Worm (Caenorhabditis elegans) whole organism, mixed stage, embryonic: ENCODE data around the gene T02H6.8.

Experiments
- M03D4.4 ChIP-seq: sonication (generic microtip); optimal IDR thresholded peaks from 2 replicates; lab custom pipeline; 2017; ENCODE audit warnings: mild to moderate bottlenecking, missing genetic modification characterization, missing compliant biosample characterization
- bed-3 ChIP-seq: fragments of 200-800 bp; sonication (Bioruptor generic); optimal IDR thresholded peaks from 3 replicates; lab custom pipeline; 2018; ENCODE audit warnings: mild to moderate bottlenecking, missing genetic modification characterization, moderate library complexity, missing compliant biosample characterization
- ceh-43 ChIP-seq: fragments of 200-800 bp; sonication (Bioruptor generic); optimal IDR thresholded peaks from 2 replicates; lab custom pipeline; 2018; ENCODE audit warnings: mild to moderate bottlenecking, missing genetic modification characterization, moderate library complexity, missing compliant biosample characterization
- ceh-83 ChIP-seq: fragments of 200-800 bp; sonication (Bioruptor generic); optimal IDR thresholded peaks from 2 replicates; lab custom pipeline; 2018; ENCODE audit warnings: mild to moderate bottlenecking, missing genetic modification characterization, missing compliant biosample characterization
- ces-1 ChIP-seq: fragments of 150-350 bp; optimal IDR thresholded peaks from 2 replicates; lab custom pipeline; 2014; ENCODE audit warnings: missing biosample characterization, missing genetic modification reagents, missing genetic modification characterization
- cnd-1 ChIP-seq: fragments of 200-800 bp; sonication (Bioruptor generic); optimal IDR thresholded peaks from 2 replicates; lab custom pipeline; 2018; ENCODE audit warnings: mild to moderate bottlenecking, missing genetic modification characterization, missing compliant biosample characterization
- drap-1 ChIP-seq: fragments of 200-800 bp; sonication (Bioruptor generic); optimal IDR thresholded peaks from 3 replicates; lab custom pipeline; 2018; ENCODE audit warnings: mild to moderate bottlenecking, missing genetic modification characterization, missing compliant biosample characterization
- elt-1 ChIP-seq: sonication (generic microtip); optimal IDR thresholded peaks from 2 replicates; lab custom pipeline; 2017; ENCODE audit warnings: missing genetic modification characterization, mild to moderate bottlenecking, missing compliant biosample characterization, antibody characterized with exemption, moderate library complexity, borderline replicate concordance; ENCODE audit not compliant: insufficient read depth
- elt-3 ChIP-seq: fragments of 150-350 bp; optimal IDR thresholded peaks from 2 replicates; lab custom pipeline; 2014; ENCODE audit warnings: missing biosample characterization, missing genetic modification characterization
- flh-1 ChIP-seq: fragments of 200-800 bp; sonication (Bioruptor generic); optimal IDR thresholded peaks from 2 replicates; lab custom pipeline; 2018; ENCODE audit warnings: mild to moderate bottlenecking, missing genetic modification characterization, moderate library complexity, missing compliant biosample characterization
- ham-2 ChIP-seq: fragments of 200-800 bp; sonication (Bioruptor generic); optimal IDR thresholded peaks from 2 replicates; lab custom pipeline; 2018; ENCODE audit warnings: mild to moderate bottlenecking, missing genetic modification characterization, missing compliant biosample characterization
- lin-13 ChIP-seq: fragments of 150-350 bp; optimal IDR thresholded peaks from 2 replicates; lab custom pipeline; 2014; ENCODE audit warnings: missing biosample characterization, missing genetic modification characterization
- lin-32 ChIP-seq: fragments of 200-800 bp; sonication (Bioruptor generic); optimal IDR thresholded peaks from 2 replicates; lab custom pipeline; 2018; ENCODE audit warnings: mild to moderate bottlenecking, missing genetic modification characterization, missing compliant biosample characterization
- lsy-2 ChIP-seq: fragments of 150-350 bp; optimal IDR thresholded peaks from 2 replicates; lab custom pipeline; 2014; ENCODE audit warnings: missing biosample characterization, missing genetic modification characterization
- mab-5 ChIP-seq: fragments of 150-350 bp; optimal IDR thresholded peaks from 2 replicates; lab custom pipeline; 2014; ENCODE audit warnings: missing biosample characterization, missing genetic modification characterization
- mep-1 ChIP-seq: fragments of 150-350 bp; optimal IDR thresholded peaks from 2 replicates; lab custom pipeline; 2017; ENCODE audit warnings: missing biosample characterization, missing genetic modification reagents, missing genetic modification characterization, inconsistent platforms
- mls-2 ChIP-seq: sonication (generic microtip); optimal IDR thresholded peaks from 2 replicates; lab custom pipeline; 2016; ENCODE audit warnings: mild to moderate bottlenecking, missing genetic modification characterization, moderate library complexity, missing compliant biosample characterization
- nhr-12 ChIP-seq: fragments of 150-350 bp; optimal IDR thresholded peaks from 2 replicates; lab custom pipeline; 2014; ENCODE audit warnings: missing biosample characterization, missing genetic modification characterization
- nhr-2 ChIP-seq: fragments of 150-350 bp; optimal IDR thresholded peaks from 2 replicates; lab custom pipeline; 2014; ENCODE audit warnings: missing biosample characterization, missing genetic modification characterization
- nhr-237 ChIP-seq: fragments of 150-350 bp; optimal IDR thresholded peaks from 2 replicates; lab custom pipeline; 2014; ENCODE audit warnings: missing biosample characterization, missing genetic modification characterization
- nhr-28 ChIP-seq: fragments of 150-350 bp; optimal IDR thresholded peaks from 2 replicates; lab custom pipeline; 2014; ENCODE audit warnings: missing biosample characterization, missing genetic modification characterization
- pha-4 ChIP-seq: fragments of 150-350 bp; optimal IDR thresholded peaks from 2 replicates; lab custom pipeline; 2018; ENCODE audit warnings: missing biosample characterization, missing genetic modification reagents, missing genetic modification characterization
- sem-2 ChIP-seq: fragments of 200-800 bp; sonication (Bioruptor generic); optimal IDR thresholded peaks from 2 replicates; lab custom pipeline; 2018; ENCODE audit warnings: mild to moderate bottlenecking, missing genetic modification characterization, missing compliant biosample characterization
- snpc-4 ChIP-seq: fragments of 150-350 bp; optimal IDR thresholded peaks from 2 replicates; lab custom pipeline; 2014; ENCODE audit warnings: missing biosample characterization, missing genetic modification characterization
- sptf-1 ChIP-seq: sonication (generic microtip); optimal IDR thresholded peaks from 2 replicates; lab custom pipeline; 2017; ENCODE audit warnings: mild to moderate bottlenecking, missing genetic modification characterization, moderate library complexity, missing compliant biosample characterization
- tbx-8 ChIP-seq: fragments of 200-800 bp; sonication (Bioruptor generic); optimal IDR thresholded peaks from 2 replicates; lab custom pipeline; 2018; ENCODE audit warnings: mild to moderate bottlenecking, missing genetic modification characterization, moderate library complexity, missing compliant biosample characterization
- unc-62 ChIP-seq: fragments of 150-350 bp; optimal IDR thresholded peaks from 2 replicates; lab custom pipeline; 2014; ENCODE audit warnings: missing biosample characterization, missing genetic modification reagents, missing genetic modification characterization
- zip-8 ChIP-seq: fragments of 150-350 bp; optimal IDR thresholded peaks from 2 replicates; lab custom pipeline; 2014; ENCODE audit warnings: missing biosample characterization, missing genetic modification characterization
- ztf-11 ChIP-seq: fragments of 150-350 bp; optimal IDR thresholded peaks from 2 replicates; lab custom pipeline; 2014; ENCODE audit warnings: missing biosample characterization, missing genetic modification characterization

T02H6.8 gene

ce11 chrII:658369-658768, 22.3 kb upstream of the T02H6.8 start, which contains the start of gene sdz-24:
Gene sdz-24 (plus strand): TSS chrII:658669.
- no peak for TF ChIP-seq ces-1 (GFP tag; lab: Kevin White, UChicago)
- no peak for TF ChIP-seq nhr-2 (tag; lab: Kevin White, UChicago)
- TF ChIP-seq mep-1 (tag; lab: Kevin White, UChicago) = no peak
- TF ChIP-seq sptf-1 = no peak
- TF ChIP-seq lin-13 (tag; lab: Kevin White, UChicago) = no peak
- TF ChIP-seq zip-8 (tag; lab: Kevin White, UChicago) = no peak
- no peak for TF ChIP-seq lin-32
- TF ChIP-seq snpc-4 (tag; lab: Kevin White, UChicago) = no peak
- TF ChIP-seq mls-2 = no peak
- no peak for TF ChIP-seq pha-4 (tag; lab: Kevin White, UChicago)
- TF ChIP-seq elt-3 (tag; lab: Kevin White, UChicago) = no peak
- TF ChIP-seq unc-62 (GFP tag; lab: Kevin White, UChicago) = no peak
- no peak for TF ChIP-seq M03D4.4 (tag; lab: Kevin White, UChicago)
- TF ChIP-seq elt-1 (tag; lab: Kevin White, UChicago) = no peak
- TF ChIP-seq nhr-12 = no peak

- TF ChIP-seq snpc-4 (tag; lab: Kevin White, UChicago) = no peak
- no peak for TF ChIP-seq mab-5 (tag; lab: Kevin White, UChicago)
- no peak for TF ChIP-seq sptf-1
- no peak for TF ChIP-seq drap-1 (GFP tag; lab: Kevin White, UChicago)
- TF ChIP-seq ces-1 (GFP tag; lab: Kevin White, UChicago) = no peak
- TF ChIP-seq tbx-8 (GFP tag; lab: Kevin White, UChicago) = no peak
- TF ChIP-seq lin-13 (tag; lab: Kevin White, UChicago) = no peak
- no peak for TF ChIP-seq nhr-28
- no peak for TF ChIP-seq bed-3 (GFP tag; lab: Kevin White, UChicago)
- no peak for TF ChIP-seq mep-1 (tag; lab: Kevin White, UChicago)
- no peak for TF ChIP-seq nhr-237 (tag; lab: Kevin White, UChicago)
- TF ChIP-seq ztf-11 = no peak
- no peak for TF ChIP-seq mls-2
- TF ChIP-seq ceh-43 (GFP tag; lab: Kevin White, UChicago) = no peak
Observed at ce11 chrII:661696-662095, 18.9 kb upstream of the T02H6.8 start, which contains the start of gene sri-45. Gene sri-45 (minus strand): TSS chrII:661796.

- TF ChIP-seq sptf-1 (no peak), unc-62 (GFP tag; lab: Kevin White, UChicago) (no peak), ceh-83 (GFP tag; lab: Kevin White, UChicago) (no peak), lin-13 (tag; lab: Kevin White, UChicago) (no peak), pha-4 (tag; lab: Kevin White, UChicago) (no peak), ceh-43 (GFP tag; lab: Kevin White, UChicago) (no peak)
Observed at ce11 chrII:667864-668263, 12.8 kb upstream of the T02H6.8 start.

- no peak for TF ChIP-seq sptf-1
- TF ChIP-seq elt-1 (tag; lab: Kevin White, UChicago) = no peak
- TF ChIP-seq pha-4 (tag; lab: Kevin White, UChicago) = no peak
- TF ChIP-seq unc-62 (GFP tag; lab: Kevin White, UChicago) = no peak
- no peak for TF ChIP-seq lin-13 (tag; lab: Kevin White, UChicago)
- no peak for TF ChIP-seq bed-3 (GFP tag; lab: Kevin White, UChicago)
- no peak for TF ChIP-seq nhr-2 (tag; lab: Kevin White, UChicago)
- no peak for TF ChIP-seq ztf-11
- TF ChIP-seq mls-2 = no peak
Observed at ce11 chrII:671025-671424, 9.6 kb upstream of the T02H6.8 start, which contains the start of gene sri-46. Gene sri-46 (minus strand): TSS chrII:671125.

DNA sequence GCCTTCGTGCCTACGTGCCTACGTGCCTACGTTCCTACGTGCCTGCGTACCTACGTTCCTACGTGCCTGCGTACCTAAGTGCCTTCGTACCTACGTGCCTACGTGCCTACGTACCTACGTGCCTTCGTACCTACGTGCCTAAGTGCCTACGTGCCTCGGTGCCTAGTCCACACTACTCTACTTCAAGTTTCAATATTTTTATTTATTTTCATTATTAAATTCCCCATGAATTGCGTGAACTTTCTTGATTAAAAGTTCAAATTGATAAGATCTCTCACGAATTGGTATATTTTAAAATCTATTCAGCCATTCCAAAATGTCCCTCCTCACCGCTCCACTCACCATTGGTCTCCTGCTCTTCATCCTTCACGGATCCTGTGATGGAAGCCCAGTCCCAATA, 6.5 kb upstream of the T02H6.8 start, which contains the start of gene Y39F10C.3:
TSS of gene Y39F10C.3 (plus strand) at position 301 of the 400 bp plus-strand sequence.
- TF ChIP-seq nhr-2 (tag; lab: Kevin White, UChicago) = no peak

- TF ChIP-seq tbx-8 (GFP tag; lab: Kevin White, UChicago) (no peak), ham-2 (GFP tag; lab: Kevin White, UChicago) (no peak), elt-1 (tag; lab: Kevin White, UChicago) (no peak), lsy-2 (tag; lab: Kevin White, UChicago) (no peak), drap-1 (GFP tag; lab: Kevin White, UChicago) (no peak), mep-1 (tag; lab: Kevin White, UChicago) (no peak), nhr-237 (tag; lab: Kevin White, UChicago) (no peak), nhr-28 (no peak), snpc-4 (tag; lab: Kevin White, UChicago) (no peak), ztf-11 (no peak), sem-2 (GFP tag; lab: Kevin White, UChicago) (no peak), lin-32 (no peak), lin-13 (tag; lab: Kevin White, UChicago) (no peak), elt-3 (tag; lab: Kevin White, UChicago) (no peak), ceh-43 (GFP tag; lab: Kevin White, UChicago) (no peak), cnd-1 (tag; lab: Kevin White, UChicago) (no peak), nhr-12 (no peak), flh-1 (GFP tag; lab: Kevin White, UChicago) (no peak), ceh-83 (GFP tag; lab: Kevin White, UChicago) (no peak)
Observed at ce11 chrII:675303-675702, 5.3 kb upstream of the T02H6.8 start, which contains the start of gene Y39F10C.1. Gene Y39F10C.1 (plus strand): TSS chrII:675603.
